Fruit fly (Drosophila melanogaster) S2 (cell line): ENCODE measurements around the gene modSP.

Source experiments
- CG8478 ChIP-seq: fragments of >200 bp; optimal IDR thresholded peaks from 2 replicates; lab custom pipeline; 2018
- CTCF ChIP-seq, 2 experiments: fragments of >200 bp; optimal IDR thresholded peaks; 2 replicates each; lab custom pipeline; 2018

The modSP gene

dm6 chr3R:16655494-16656493, at the start of gene modSP:
modSP (minus strand) TSS chr3R:16655662.
- TF ChIP-seq CTCF (optimal IDR thresholded peaks at IDR 0.05; lab: Kevin White, UChicago) (peak; percentile 70 to 84), CG8478 (lab: Kevin White, UChicago) (no peak)

DNA sequence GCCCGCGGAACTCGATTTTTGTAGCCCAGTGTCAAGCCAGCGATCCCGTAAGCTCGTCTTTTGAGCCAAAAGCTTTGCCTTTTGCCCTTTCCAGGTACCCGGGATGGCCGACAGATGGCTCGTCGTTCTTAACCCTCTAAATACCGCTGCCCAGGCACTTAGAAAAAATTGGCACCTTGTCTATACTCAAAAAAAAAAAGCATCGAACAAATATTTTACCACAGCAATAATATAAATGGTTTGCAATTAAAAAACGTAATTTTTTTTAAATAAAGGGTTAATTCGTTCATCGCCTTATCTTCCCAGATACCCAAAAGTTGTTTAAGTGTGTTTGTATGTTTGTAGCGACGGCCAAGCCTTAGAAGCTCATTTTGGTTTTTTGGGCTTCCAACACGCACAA, 48.8 kb upstream of the modSP start:
- TF ChIP-seq CG8478 (lab: Kevin White, UChicago) = no peak
- peak; percentile 37 to 46 for TF ChIP-seq CTCF (optimal IDR thresholded peaks at IDR 0.05; lab: Kevin White, UChicago)

dm6 chr3R:16702810-16703209, 47.3 kb upstream of the modSP start:
- peak in 1 of 2 experiments; percentile 51 for TF ChIP-seq CTCF (optimal IDR thresholded peaks at IDR 0.05; lab: Kevin White, UChicago)
- TF ChIP-seq CG8478 (lab: Kevin White, UChicago) = peak; percentile 74

DNA sequence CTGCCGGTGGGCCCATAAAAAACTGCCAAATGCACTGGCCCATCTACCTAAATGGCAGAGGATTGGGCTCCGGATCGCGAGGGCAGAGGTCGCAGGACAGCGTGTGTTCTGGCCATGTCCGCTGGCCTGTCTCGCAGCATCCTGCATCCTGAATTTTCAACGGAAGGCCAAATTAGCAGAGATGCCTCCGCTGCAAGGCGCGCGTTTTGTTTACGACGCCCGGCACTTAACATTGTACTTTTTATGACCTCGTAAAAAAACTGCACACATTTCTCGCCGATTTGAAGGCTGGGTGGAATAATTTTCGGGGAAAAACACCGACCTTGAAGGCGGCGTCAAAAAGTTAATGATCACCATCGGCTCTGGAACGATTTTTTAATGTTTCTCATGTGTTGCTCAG, 45.5 kb upstream of the modSP start:
- TF ChIP-seq CTCF (optimal IDR thresholded peaks at IDR 0.05; lab: Kevin White, UChicago) (no peak), CG8478 (lab: Kevin White, UChicago) (no peak)

dm6 chr3R:16682901-16683300, 27.4 kb upstream of the modSP start:
- no peak for TF ChIP-seq CTCF (optimal IDR thresholded peaks at IDR 0.05; lab: Kevin White, UChicago)
- TF ChIP-seq CG8478 (lab: Kevin White, UChicago) = no peak

DNA sequence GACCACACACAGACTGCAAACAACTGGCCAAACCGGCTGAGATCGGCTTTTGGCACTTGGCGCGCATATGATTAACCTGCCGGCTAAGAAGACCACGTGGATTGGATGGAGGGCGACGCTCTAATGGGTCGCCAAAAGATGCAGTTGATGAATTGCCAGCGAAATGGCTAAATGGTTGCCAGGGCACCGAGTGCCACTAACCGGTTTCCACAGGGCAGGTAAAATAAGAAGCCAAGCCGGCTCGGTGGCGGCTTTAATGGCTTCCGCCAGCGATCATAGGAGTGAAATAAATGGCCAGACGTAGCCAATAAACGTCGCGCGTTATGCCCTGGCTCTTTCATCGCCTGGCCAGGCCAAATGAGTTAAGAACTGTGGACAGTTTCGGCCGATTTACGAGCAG, 22.5 kb upstream of the modSP start:
- TF ChIP-seq CG8478 (lab: Kevin White, UChicago) (no peak), CTCF (optimal IDR thresholded peaks at IDR 0.05; lab: Kevin White, UChicago) (no peak)

DNA sequence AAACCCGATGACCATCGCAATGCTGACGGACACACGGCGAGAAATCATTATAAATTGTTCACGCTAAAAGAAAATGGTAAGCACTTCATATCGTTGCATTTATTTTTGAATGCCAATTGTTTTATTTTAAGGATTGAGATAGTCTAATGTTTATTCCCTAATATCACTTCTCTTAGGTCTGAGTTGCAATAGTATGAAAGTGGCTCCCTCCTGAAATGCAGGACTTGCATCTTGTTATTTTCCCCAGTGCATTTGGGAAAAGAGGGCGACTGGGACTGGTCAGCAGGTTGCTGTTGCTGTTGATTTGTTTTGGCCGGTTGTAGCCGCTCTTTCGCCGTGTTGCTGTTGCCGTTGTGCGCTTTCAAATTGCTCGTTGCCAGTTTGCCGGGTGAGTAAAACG, 21.1 kb upstream of the modSP start:
- TF ChIP-seq CG8478 (lab: Kevin White, UChicago) (no peak), CTCF (optimal IDR thresholded peaks at IDR 0.05; lab: Kevin White, UChicago) (no peak)

DNA sequence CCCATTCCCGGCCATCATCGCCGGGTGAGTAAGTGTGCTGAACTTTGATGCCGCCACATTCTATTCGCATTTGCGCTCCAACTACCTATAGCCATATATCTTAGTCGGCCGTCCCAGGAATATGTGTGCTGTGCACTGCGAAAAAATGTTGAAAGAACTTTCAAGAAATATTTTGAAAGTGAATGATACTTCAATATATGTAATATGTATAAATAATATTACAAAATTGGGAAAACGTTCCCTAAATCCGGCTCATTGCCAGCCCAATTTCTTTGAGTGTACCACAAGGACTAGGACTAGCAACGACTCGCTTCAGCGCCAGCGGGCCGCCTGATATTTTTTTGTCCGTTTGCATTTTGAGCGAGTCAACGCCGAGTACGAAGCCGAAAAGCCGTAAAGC, 17.7 kb upstream of the modSP start:
- no peak for TF ChIP-seq CTCF (optimal IDR thresholded peaks at IDR 0.05; lab: Kevin White, UChicago)
- TF ChIP-seq CG8478 (lab: Kevin White, UChicago) = no peak

dm6 chr3R:16672213-16672706, 16.8 kb upstream of the modSP start:
- TF ChIP-seq CTCF (optimal IDR thresholded peaks at IDR 0.05; lab: Kevin White, UChicago) = no peak
- no peak for TF ChIP-seq CG8478 (lab: Kevin White, UChicago)

DNA sequence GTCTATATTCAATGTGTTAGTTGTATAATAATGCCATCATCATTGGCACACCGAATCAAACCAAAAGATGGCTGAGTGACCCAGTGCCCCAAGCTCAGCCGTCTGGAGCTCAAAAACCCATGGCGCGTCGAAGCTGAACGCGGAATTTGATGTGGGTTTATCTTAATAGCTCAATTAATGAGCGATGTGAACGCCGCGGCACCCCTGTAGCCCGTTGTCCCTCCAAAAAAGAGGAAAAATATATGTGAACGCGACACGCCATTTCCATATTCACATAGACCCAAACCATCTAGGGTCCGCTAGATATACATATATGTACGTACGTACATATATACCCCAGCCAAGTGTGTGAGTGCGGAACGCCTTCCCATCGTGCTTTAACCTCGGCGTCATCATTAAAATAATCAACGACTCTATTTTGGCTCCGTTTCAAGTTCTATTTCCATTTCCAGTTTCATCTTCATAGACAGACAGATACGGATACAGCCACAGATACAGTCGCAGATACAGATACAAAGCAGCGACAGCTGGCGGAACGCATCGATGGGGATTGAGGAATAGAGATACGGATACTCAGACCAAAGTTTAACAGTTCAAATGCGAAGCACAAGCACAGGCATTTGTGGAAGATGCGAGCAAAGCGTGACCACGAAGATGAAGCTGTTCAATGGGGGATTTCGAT, 8.8 kb upstream of the modSP start:
- TF ChIP-seq CG8478 (lab: Kevin White, UChicago) (no peak), CTCF (optimal IDR thresholded peaks at IDR 0.05; lab: Kevin White, UChicago) (no peak)

dm6 chr3R:16661693-16662092, 6.2 kb upstream of the modSP start:
- TF ChIP-seq CG8478 (lab: Kevin White, UChicago) (no peak), CTCF (optimal IDR thresholded peaks at IDR 0.05; lab: Kevin White, UChicago) (no peak)

DNA sequence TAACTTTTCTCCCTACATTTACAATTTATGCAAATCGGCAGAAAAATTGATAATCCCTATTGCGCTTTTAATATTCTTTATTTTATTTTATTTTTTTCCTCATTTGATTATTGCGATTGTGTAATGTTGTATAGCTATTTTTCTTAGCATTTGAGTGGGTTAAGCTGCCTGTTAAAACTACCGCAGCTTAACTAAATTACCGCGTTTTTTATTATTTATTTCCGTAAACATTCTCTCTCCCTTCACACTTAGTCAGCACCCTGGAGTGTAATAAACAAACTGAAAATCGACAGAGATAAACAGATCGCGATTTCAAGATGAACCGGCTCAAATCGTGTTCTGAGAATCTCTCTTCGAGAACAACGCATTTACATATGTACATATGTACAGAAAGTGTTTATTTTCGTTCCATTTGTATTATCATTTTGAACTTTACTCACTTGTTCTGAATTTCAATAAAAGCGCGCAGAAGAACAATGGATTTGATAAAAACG, 415 bp downstream of the modSP start:
- TF ChIP-seq CTCF (optimal IDR thresholded peaks at IDR 0.05; lab: Kevin White, UChicago) (no peak), CG8478 (lab: Kevin White, UChicago) (no peak)

DNA sequence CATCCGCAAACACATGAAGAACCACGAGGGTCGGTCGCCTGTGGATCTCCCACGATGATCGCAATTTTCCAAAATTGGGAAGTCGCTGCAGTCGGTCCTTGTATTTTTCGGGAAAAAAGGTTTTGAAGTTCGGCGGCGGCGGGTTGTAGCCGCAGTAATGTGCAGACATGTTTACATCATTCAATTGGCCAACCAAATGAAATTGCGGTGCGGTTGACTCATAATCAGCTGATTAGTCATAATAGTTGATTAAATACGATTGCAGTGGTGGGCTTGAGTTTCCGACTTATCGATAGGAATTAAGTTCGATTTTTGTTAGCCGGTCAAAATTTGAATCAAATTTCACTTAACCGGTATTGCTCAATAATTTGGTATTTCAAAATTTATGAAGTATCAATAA, 3.4 kb downstream of the modSP start, which contains the start of gene CG14907:
Gene CG14907 (minus strand): TSS at position 229 of the 400 bp plus-strand sequence.
- no peak for TF ChIP-seq CG8478 (lab: Kevin White, UChicago)
- TF ChIP-seq CTCF (optimal IDR thresholded peaks at IDR 0.05; lab: Kevin White, UChicago) = no peak

dm6 chr3R:16650950-16651349, 4.5 kb downstream of the modSP start, which contains the start of gene Mettl4:
Mettl4 (minus strand) TSS chr3R:16651157.
- no peak for TF ChIP-seq CTCF (optimal IDR thresholded peaks at IDR 0.05; lab: Kevin White, UChicago)
- TF ChIP-seq CG8478 (lab: Kevin White, UChicago) = no peak
